Fruit fly (Drosophila melanogaster) whole organism, prepupa: Measurements from ENCODE around the gene galectin.

ENCODE experiments used
- Blimp-1 ChIP-seq: fragments of 200-800 bp; sonication (Bioruptor generic); optimal IDR thresholded peaks from 3 replicates; lab custom pipeline; 2017; ENCODE audit warnings: missing biosample characterization, missing genetic modification characterization, mild to moderate bottlenecking, moderate library complexity, missing genetic modification reagents
- CG10669 ChIP-seq: fragments of 200-800 bp; sonication (Bioruptor generic); optimal IDR thresholded peaks from 3 replicates; lab custom pipeline; 2018; ENCODE audit warnings: missing biosample characterization, mild to moderate bottlenecking, missing genetic modification characterization, moderate library complexity
- CG11762 ChIP-seq: fragments of 200-800 bp; sonication (Bioruptor generic); optimal IDR thresholded peaks from 3 replicates; lab custom pipeline; 2016; ENCODE audit warnings: missing biosample characterization, missing genetic modification characterization; ENCODE audit not compliant: insufficient read depth
- CG11902 ChIP-seq: fragments of 200-800 bp; sonication (Bioruptor generic); optimal IDR thresholded peaks from 3 replicates; lab custom pipeline; 2016; ENCODE audit warnings: missing biosample characterization, missing genetic modification characterization
- CG15336 ChIP-seq: fragments of 200-800 bp; sonication (Bioruptor generic); IDR thresholded peaks from 2 replicates; pipeline ENCODE4 v1.3.6; 2022; ENCODE audit warnings: missing biosample characterization, missing genetic modification characterization
- CG1621 ChIP-seq: fragments of 200-800 bp; sonication (Bioruptor generic); optimal IDR thresholded peaks from 3 replicates; lab custom pipeline; 2018; ENCODE audit warnings: missing biosample characterization, mild to moderate bottlenecking, missing genetic modification characterization
- CG16779 ChIP-seq: fragments of 200-800 bp; sonication (Bioruptor generic); optimal IDR thresholded peaks from 3 replicates; lab custom pipeline; 2017; ENCODE audit warnings: missing biosample characterization, mild to moderate bottlenecking, missing genetic modification characterization
- CG3032 ChIP-seq: fragments of 200-800 bp; optimal IDR thresholded peaks from 2 replicates; lab custom pipeline; 2019; ENCODE audit warnings: missing biosample characterization, mild to moderate bottlenecking, missing genetic modification characterization, moderate library complexity
- CG32006 ChIP-seq: fragments of 200-800 bp; sonication (Bioruptor generic); optimal IDR thresholded peaks from 3 replicates; lab custom pipeline; 2017; ENCODE audit warnings: missing biosample characterization, mild to moderate bottlenecking, missing genetic modification characterization
- CG34406 ChIP-seq: fragments of 200-800 bp; sonication (Bioruptor generic); optimal IDR thresholded peaks from 3 replicates; lab custom pipeline; 2016; ENCODE audit warnings: missing biosample characterization, missing genetic modification characterization
- CG4318 ChIP-seq: fragments of 200-800 bp; sonication (Bioruptor generic); optimal IDR thresholded peaks from 3 replicates; lab custom pipeline; 2017; ENCODE audit warnings: missing biosample characterization, mild to moderate bottlenecking, missing genetic modification characterization
- CG6808 ChIP-seq: fragments of 200-800 bp; sonication (Bioruptor generic); optimal IDR thresholded peaks from 3 replicates; lab custom pipeline; 2017; ENCODE audit warnings: missing biosample characterization, missing genetic modification characterization, mild to moderate bottlenecking, moderate library complexity, missing genetic modification reagents
- CG6854 ChIP-seq: fragments of 200-800 bp; sonication (Bioruptor generic); optimal IDR thresholded peaks from 2 replicates; lab custom pipeline; 2017; ENCODE audit warnings: missing biosample characterization, mild to moderate bottlenecking, missing genetic modification characterization
- CG7368 ChIP-seq: fragments of 200-800 bp; sonication (Bioruptor generic); optimal IDR thresholded peaks from 3 replicates; lab custom pipeline; 2016; ENCODE audit warnings: missing biosample characterization, missing genetic modification characterization
- CG8119 ChIP-seq: fragments of 200-800 bp; sonication (Bioruptor generic); IDR thresholded peaks from 3 replicates; pipeline ENCODE4 v1.3.6; 2022; ENCODE audit warnings: missing biosample characterization, missing genetic modification characterization
- CG8319 ChIP-seq: fragments of 200-800 bp; sonication (Bioruptor generic); optimal IDR thresholded peaks from 3 replicates; lab custom pipeline; 2016; ENCODE audit warnings: missing biosample characterization, missing genetic modification characterization
- Eip75B ChIP-seq: fragments of 200-800 bp; sonication (Bioruptor generic); optimal IDR thresholded peaks from 3 replicates; lab custom pipeline; 2016; ENCODE audit warnings: missing biosample characterization, missing genetic modification characterization
- Eip78C ChIP-seq: fragments of 200-800 bp; sonication (Bioruptor generic); peaks from one replicate; lab custom pipeline; 2016; ENCODE audit warnings: missing biosample characterization, missing genetic modification characterization
- Hr38 ChIP-seq: sonication (Bioruptor generic); optimal IDR thresholded peaks from 2 replicates; lab custom pipeline; 2016; ENCODE audit warnings: missing biosample characterization, missing genetic modification characterization
- Hr39 ChIP-seq: fragments of 200-800 bp; sonication (Bioruptor generic); optimal IDR thresholded peaks from 2 replicates; lab custom pipeline; 2016; ENCODE audit warnings: missing biosample characterization, missing genetic modification characterization
- Hr4 ChIP-seq: fragments of 200-800 bp; sonication (Bioruptor generic); optimal IDR thresholded peaks from 3 replicates; lab custom pipeline; 2016; ENCODE audit warnings: missing biosample characterization, missing genetic modification characterization
- Lpt ChIP-seq: fragments of 200-800 bp; sonication (Bioruptor generic); optimal IDR thresholded peaks from 3 replicates; lab custom pipeline; 2016; ENCODE audit warnings: missing biosample characterization, missing genetic modification characterization
- Met ChIP-seq: fragments of 200-800 bp; sonication (Bioruptor generic); optimal IDR thresholded peaks from 3 replicates; lab custom pipeline; 2016; ENCODE audit warnings: missing biosample characterization, missing genetic modification characterization
- OdsH ChIP-seq: fragments of 200-800 bp; sonication (Bioruptor generic); optimal IDR thresholded peaks from 3 replicates; lab custom pipeline; 2016; ENCODE audit warnings: missing biosample characterization, missing genetic modification characterization
- Sox102F ChIP-seq: fragments of 200-800 bp; sonication (Bioruptor generic); optimal IDR thresholded peaks from 2 replicates; lab custom pipeline; 2016; ENCODE audit warnings: missing biosample characterization, mild to moderate bottlenecking, missing genetic modification characterization
- Sox14 ChIP-seq: fragments of 200-800 bp; sonication (Bioruptor generic); optimal IDR thresholded peaks from 3 replicates; lab custom pipeline; 2016; ENCODE audit warnings: missing biosample characterization, missing genetic modification characterization
- achi ChIP-seq: fragments of 200-800 bp; sonication (Bioruptor generic); optimal IDR thresholded peaks from 3 replicates; lab custom pipeline; 2016; ENCODE audit warnings: missing biosample characterization, missing genetic modification characterization
- acj6 ChIP-seq: fragments of 200-800 bp; sonication (Bioruptor generic); optimal IDR thresholded peaks from 3 replicates; lab custom pipeline; 2016; ENCODE audit warnings: missing biosample characterization, missing genetic modification characterization
- cyc ChIP-seq: fragments of 200-800 bp; sonication (Bioruptor generic); optimal IDR thresholded peaks from 3 replicates; lab custom pipeline; 2016; ENCODE audit warnings: missing biosample characterization, missing genetic modification characterization
- dac ChIP-seq: fragments of 200-800 bp; sonication (Bioruptor generic); optimal IDR thresholded peaks from 2 replicates; lab custom pipeline; 2017; ENCODE audit warnings: missing biosample characterization, mild to moderate bottlenecking, missing genetic modification characterization
- dsx ChIP-seq: fragments of 200-800 bp; optimal IDR thresholded peaks from 3 replicates; lab custom pipeline; 2019; ENCODE audit warnings: missing biosample characterization, mild to moderate bottlenecking, missing genetic modification characterization, moderate library complexity; ENCODE audit not compliant: poor library complexity, severe bottlenecking
- eg ChIP-seq: fragments of 200-800 bp; sonication (Bioruptor generic); IDR thresholded peaks from 3 replicates; pipeline ENCODE4 v1.3.6; 2022; ENCODE audit warnings: missing biosample characterization, missing genetic modification characterization
- fd59A ChIP-seq: fragments of 200-800 bp; sonication (Bioruptor generic); optimal IDR thresholded peaks from 2 replicates; lab custom pipeline; 2017; ENCODE audit warnings: missing biosample characterization, mild to moderate bottlenecking, missing genetic modification characterization, missing genetic modification reagents
- fd85E ChIP-seq: fragments of 200-800 bp; sonication (Bioruptor generic); optimal IDR thresholded peaks from 3 replicates; lab custom pipeline; 2016; ENCODE audit warnings: missing biosample characterization, missing genetic modification characterization
- fkh ChIP-seq: fragments of 200-800 bp; sonication (Bioruptor generic); optimal IDR thresholded peaks from 3 replicates; lab custom pipeline; 2017; ENCODE audit warnings: missing biosample characterization, mild to moderate bottlenecking, missing genetic modification characterization, moderate library complexity
- net ChIP-seq: fragments of 200-800 bp; sonication (Bioruptor generic); optimal IDR thresholded peaks from 3 replicates; lab custom pipeline; 2016; ENCODE audit warnings: missing biosample characterization, missing genetic modification characterization
- pdm3 ChIP-seq: fragments of 200-800 bp; sonication (Bioruptor generic); optimal IDR thresholded peaks from 3 replicates; lab custom pipeline; 2016; ENCODE audit warnings: missing biosample characterization, missing genetic modification characterization
- salr ChIP-seq, 2 experiments: fragments of 200-800 bp; sonication (Bioruptor generic); optimal IDR thresholded peaks; 3 replicates each; lab custom pipeline; 2016 to 2018; ENCODE audit warnings: missing biosample characterization in 2 of 2, missing genetic modification characterization in 2 of 2, mild to moderate bottlenecking in 1 of 2
- spab ChIP-seq: fragments of 200-800 bp; sonication (Bioruptor generic); optimal IDR thresholded peaks from 2 replicates; lab custom pipeline; 2017; ENCODE audit warnings: missing biosample characterization, mild to moderate bottlenecking, missing genetic modification characterization, missing genetic modification reagents
- ss ChIP-seq, 2 experiments: fragments of 200-800 bp; sonication (Bioruptor generic); optimal IDR thresholded peaks; 2 replicates in 1 of 2; 3 replicates in 1 of 2; lab custom pipeline; 2017 to 2018; ENCODE audit warnings: mild to moderate bottlenecking in 2 of 2, missing biosample characterization in 2 of 2, missing genetic modification characterization in 2 of 2, moderate library complexity in 1 of 2
- svp ChIP-seq: fragments of 200-800 bp; sonication (Bioruptor generic); peaks from one replicate; lab custom pipeline; 2016; ENCODE audit warnings: missing biosample characterization, missing genetic modification characterization
- vri ChIP-seq: fragments of 200-800 bp; sonication (Bioruptor generic); optimal IDR thresholded peaks from 3 replicates; lab custom pipeline; 2016; ENCODE audit warnings: missing biosample characterization, mild to moderate bottlenecking, missing genetic modification characterization

Gene galectin

DNA sequence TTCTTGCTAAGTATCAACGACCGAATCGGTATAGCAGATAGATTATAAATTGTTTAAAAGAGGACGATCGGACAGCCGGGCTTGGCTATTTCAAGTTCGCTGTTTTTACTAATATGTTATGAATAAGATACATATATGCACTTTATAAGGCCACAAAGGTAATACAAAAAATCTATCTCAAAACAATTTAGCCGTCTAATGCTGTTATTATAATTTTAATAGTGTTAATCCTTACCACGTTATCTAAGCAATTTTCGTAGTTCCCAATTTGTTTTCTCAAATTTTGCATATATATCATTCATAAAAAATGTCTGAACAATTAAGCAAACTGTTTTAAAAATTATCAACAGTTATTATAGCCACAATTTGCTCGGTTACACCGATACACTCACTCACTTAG is 14.7 kb upstream of the galectin start:
- TF ChIP-seq fkh (GFP tag; lab: Kevin White, UChicago): no peak

DNA sequence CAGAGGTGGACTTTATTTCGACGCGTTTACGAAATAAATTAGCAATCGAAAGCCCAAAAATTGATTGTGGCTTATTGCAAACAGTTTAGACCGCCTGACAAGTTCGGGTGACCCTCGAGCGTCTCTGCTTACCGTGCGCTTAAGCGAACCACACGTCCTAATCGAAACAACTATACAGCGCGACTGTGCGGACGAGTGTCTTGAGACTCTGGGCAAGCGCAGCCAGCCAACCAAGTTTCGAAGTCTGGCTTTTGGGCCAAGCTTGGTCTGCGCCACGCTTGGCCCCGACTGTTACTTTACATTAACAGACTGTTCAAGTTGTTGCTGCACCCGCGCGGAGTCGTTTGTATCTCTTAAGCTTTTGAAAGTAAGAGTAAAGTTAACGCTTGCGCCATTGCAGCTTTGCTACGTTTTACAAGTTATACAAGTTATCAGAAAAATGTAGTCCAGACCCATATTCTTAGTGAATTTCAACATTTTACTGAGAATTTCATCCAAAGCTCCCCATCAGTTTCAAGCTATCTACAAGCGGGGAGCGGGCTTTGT is 12.4 kb upstream of the galectin start:
- TF ChIP-seq CG8119 (GFP tag; lab: Robert Waterston, UW): peak; percentile 25; the same call in 1 of the 3 replicates
- TF ChIP-seq Sox14 (GFP tag; lab: Kevin White, UChicago): no peak
- no peak for TF ChIP-seq achi (GFP tag; lab: Kevin White, UChicago)
- TF ChIP-seq Met (GFP tag; lab: Kevin White, UChicago): no peak
- no peak for TF ChIP-seq Hr38 (GFP tag; lab: Kevin White, UChicago)
- no peak for TF ChIP-seq CG8319 (GFP tag; lab: Kevin White, UChicago)
- TF ChIP-seq CG11902: no peak
- TF ChIP-seq dsx (GFP tag; lab: Kevin White, UChicago): peak; percentile 34
- no peak for TF ChIP-seq CG4318
- no peak for TF ChIP-seq CG6808
- TF ChIP-seq CG10669 (GFP tag; lab: Kevin White, UChicago): no peak
- TF ChIP-seq Blimp-1 (GFP tag; lab: Kevin White, UChicago): peak; percentile 63
- TF ChIP-seq CG1621 (tag; lab: Kevin White, UChicago): no peak
- no peak for TF ChIP-seq CG11762 (GFP tag; lab: Kevin White, UChicago)
- TF ChIP-seq net (GFP tag; lab: Kevin White, UChicago): peak; percentile 54
- TF ChIP-seq dac (GFP tag; lab: Kevin White, UChicago): no peak
- no peak for TF ChIP-seq spab (GFP tag; lab: Kevin White, UChicago)
- no peak for TF ChIP-seq acj6 (GFP tag; lab: Kevin White, UChicago)
- no peak for TF ChIP-seq vri
- TF ChIP-seq salr (GFP tag; optimal IDR thresholded peaks at IDR 0.05; lab: Kevin White, UChicago): no peak
- no peak for TF ChIP-seq fd85E (GFP tag; lab: Kevin White, UChicago)
- TF ChIP-seq Lpt (GFP tag; lab: Kevin White, UChicago): no peak
- no peak for TF ChIP-seq CG32006
- TF ChIP-seq ss (GFP tag; optimal IDR thresholded peaks at IDR 0.05; lab: Kevin White, UChicago): peak in 1 of 2 experiments; percentile 2
- peak; percentile 35; the same call in 1 of the 3 replicates for TF ChIP-seq eg
- TF ChIP-seq CG15336: peak; percentile 14; the same call in 1 of the 2 replicates

DNA sequence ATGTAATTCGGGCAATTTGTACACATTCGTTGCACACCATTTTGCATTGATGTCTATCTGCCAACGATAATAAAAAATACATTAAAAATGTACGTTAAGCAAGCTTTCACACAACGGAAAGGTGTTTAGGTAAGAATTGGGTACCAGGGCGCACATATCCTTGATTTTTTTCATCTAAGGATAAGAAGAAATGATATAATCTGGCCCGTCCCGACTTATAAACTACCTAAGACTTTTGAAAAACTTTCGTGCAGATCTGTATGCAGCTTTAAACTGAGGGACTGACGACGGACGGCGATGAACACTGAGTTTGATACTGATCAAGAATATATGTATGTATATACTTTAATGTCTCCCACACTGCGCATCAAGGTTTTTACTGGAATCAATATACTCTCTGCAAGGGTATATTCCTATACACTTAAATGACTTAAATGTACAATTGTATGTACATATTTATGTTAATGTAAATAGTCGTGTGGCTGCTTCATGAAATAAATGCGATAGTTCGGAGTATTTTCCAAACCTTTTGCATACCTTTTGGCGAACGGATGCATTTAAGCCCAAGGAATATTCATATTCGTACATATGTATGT is 6.1 kb upstream of the galectin start, which contains the start of gene Cda5:
Gene Cda5, minus strand, starts transcription at position 51 of the 596 bp plus-strand sequence.
- no peak for TF ChIP-seq CG6808
- TF ChIP-seq CG8119 (GFP tag; lab: Robert Waterston, UW): 0 out of 3 replicates have a peak, but pooled peaks have one; percentile 13
- TF ChIP-seq Eip78C: peak; percentile 61
- TF ChIP-seq spab (GFP tag; lab: Kevin White, UChicago): no peak
- peak; percentile 12 for TF ChIP-seq CG32006
- TF ChIP-seq pdm3 (GFP tag; lab: Kevin White, UChicago): peak; percentile 25
- peak; percentile 44 for TF ChIP-seq Hr4

DNA sequence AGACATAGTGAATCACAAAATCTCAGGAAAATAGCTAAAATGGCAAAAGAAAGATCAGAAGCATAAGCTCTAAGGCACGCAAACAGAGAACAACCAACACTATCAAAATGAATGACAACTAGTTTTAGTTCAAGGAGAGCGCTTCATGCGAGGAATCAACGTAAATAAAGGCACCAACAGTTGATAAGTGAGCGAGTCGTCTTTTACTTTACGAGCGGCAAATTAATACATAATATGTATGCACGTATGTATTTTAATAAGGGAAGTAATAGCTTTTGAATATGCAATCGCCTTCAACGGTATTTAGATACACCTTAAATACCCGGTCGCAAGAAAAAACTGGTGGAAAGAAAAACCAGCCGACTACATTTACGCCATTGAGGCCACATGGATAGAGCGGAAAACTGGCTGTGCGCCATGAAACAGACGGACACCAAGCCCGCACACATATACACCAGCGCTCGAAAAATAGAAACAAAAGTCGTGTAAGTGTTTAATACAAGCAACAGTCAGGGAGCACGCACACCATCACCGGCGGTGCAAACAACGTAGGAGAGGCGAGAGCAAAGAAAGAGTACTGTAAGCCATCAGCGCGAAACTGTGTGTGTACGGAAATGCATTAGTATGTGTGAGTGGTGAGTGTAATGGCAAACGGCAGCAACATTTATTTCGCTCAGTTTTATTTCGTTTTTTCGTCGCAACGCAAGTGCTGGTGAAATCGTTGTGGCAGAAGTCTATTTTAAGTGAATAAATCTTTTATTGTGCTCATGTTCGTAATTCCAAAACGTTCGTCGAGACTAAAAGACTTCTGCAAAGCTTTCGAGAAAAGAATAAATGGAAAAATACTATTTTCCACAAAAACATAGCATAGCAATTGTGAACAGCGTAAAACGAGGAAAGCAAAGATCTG is 4.9 kb upstream of the galectin start, which contains the start of gene dbr:
Gene dbr, plus strand, starts transcription at position 114 of the 910 bp plus-strand sequence.
- TF ChIP-seq eg (peak; percentile 82), fd59A (peak; percentile 57), CG34406 (GFP tag; lab: Kevin White, UChicago) (peak; percentile 29), svp (GFP tag; lab: Kevin White, UChicago) (no peak), CG4318 (no peak), cyc (GFP tag; lab: Kevin White, UChicago) (no peak), CG6854 (GFP tag; lab: Kevin White, UChicago) (peak; percentile 27), CG7368 (GFP tag; lab: Kevin White, UChicago) (peak; percentile 4), Sox102F (GFP tag; lab: Kevin White, UChicago) (peak; percentile 62), Eip75B (GFP tag; lab: Kevin White, UChicago) (peak; percentile 43), CG3032 (tag; lab: Kevin White, UChicago) (peak; percentile 67), dac (GFP tag; lab: Kevin White, UChicago) (peak; percentile 59), fkh (GFP tag; lab: Kevin White, UChicago) (no peak), CG6808 (peak; percentile 78), OdsH (GFP tag; lab: Kevin White, UChicago) (no peak), Met (GFP tag; lab: Kevin White, UChicago) (peak; percentile 30), CG16779 (peak; percentile 63), Hr39 (GFP tag; lab: Kevin White, UChicago) (no peak)
